Fruit fly (Drosophila melanogaster): ENCODE results near the gene Drsl3.

Gene Drsl3

dm6 chr3L:3319992-3320732 is 5.4 kb downstream of the Drsl3 start (continued):
- TF ChIP-seq Fer2 (tag; optimal IDR thresholded peaks at IDR 0.05) (no peak), HLH3B (GFP tag; IDR thresholded peaks at IDR 0.05) (no peak), CG14667 (GFP tag; IDR thresholded peaks at IDR 0.05) (no peak), Bdp1 (GFP tag; optimal IDR thresholded peaks at IDR 0.05) (no peak), CG34376 (GFP tag; optimal IDR thresholded peaks at IDR 0.05) (peak; percentile 47), eyg (GFP tag; optimal IDR thresholded peaks at IDR 0.05) (no peak), stc (GFP tag; IDR thresholded peaks at IDR 0.05) (peak; percentile 13; the same call in 1 of the 2 replicates), CG10979 (tag; optimal IDR thresholded peaks at IDR 0.05) (peak; percentile 6), tna (GFP tag; IDR thresholded peaks at IDR 0.05; ENCODE audit: partially characterized antibody) (no peak), nau (GFP tag; optimal IDR thresholded peaks at IDR 0.05) (no peak), Antp (GFP tag; optimal IDR thresholded peaks at IDR 0.05) (peak; percentile 34), ase (GFP tag; IDR thresholded peaks at IDR 0.05) (no peak), zf30C (GFP tag; optimal IDR thresholded peaks at IDR 0.05) (no peak), lmd (GFP tag; IDR thresholded peaks at IDR 0.05) (peak; percentile 19; the same call in 1 of the 2 replicates), CG9215 (GFP tag; IDR thresholded peaks at IDR 0.05) (no peak), eve (GFP tag; optimal IDR thresholded peaks at IDR 0.05) (no peak), dpn (GFP tag; optimal IDR thresholded peaks at IDR 0.05) (peak; percentile 6 to 33), ara (GFP tag; IDR thresholded peaks at IDR 0.05) (peak; percentile 26; the same call in 1 of the 2 replicates), CG11398 (GFP tag; optimal IDR thresholded peaks at IDR 0.05) (no peak), ato (GFP tag; IDR thresholded peaks at IDR 0.05; ENCODE audit: partially characterized antibody) (no peak), BtbVII (GFP tag; optimal IDR thresholded peaks at IDR 0.05) (no peak), Dip2 (GFP tag; IDR thresholded peaks at IDR 0.05) (no peak), Dbx (GFP tag; IDR thresholded peaks at IDR 0.05) (no peak), vfl (GFP tag; optimal IDR thresholded peaks at IDR 0.05) (no peak), CG17802 (tag; optimal IDR thresholded peaks at IDR 0.05) (no peak), sd (tag; optimal IDR thresholded peaks at IDR 0.05) (peak; percentile 92), Ssrp (tag; optimal IDR thresholded peaks at IDR 0.05) (no peak), inv (GFP tag; IDR thresholded peaks at IDR 0.05; ENCODE audit: partially characterized antibody) (no peak), CG1233 (GFP tag; optimal IDR thresholded peaks at IDR 0.05) (no peak), Ada2b (GFP tag; IDR thresholded peaks at IDR 0.05) (0 out of 2 replicates have a peak, but pooled peaks have one; percentile 19), CG16813 (GFP tag; IDR thresholded peaks at IDR 0.05; ENCODE audit: partially characterized antibody) (no peak), CG17385 (GFP tag; optimal IDR thresholded peaks at IDR 0.05) (peak; percentile 38), CG8924 (tag; optimal IDR thresholded peaks at IDR 0.05) (peak; percentile 12), CG3407 (GFP tag; optimal IDR thresholded peaks at IDR 0.05) (no peak), BEAF-32 (GFP tag; optimal IDR thresholded peaks at IDR 0.05) (no peak), CG1647 (GFP tag; optimal IDR thresholded peaks at IDR 0.05) (peak; percentile 17), CG9727 (GFP tag; optimal IDR thresholded peaks at IDR 0.05) (no peak), HmgD (GFP tag; optimal IDR thresholded peaks at IDR 0.05) (no peak), scrt (GFP tag; optimal IDR thresholded peaks at IDR 0.05) (no peak), otp (GFP tag; IDR thresholded peaks at IDR 0.05) (no peak), dmrt11E (tag; optimal IDR thresholded peaks at IDR 0.05) (no peak), chif (GFP tag; optimal IDR thresholded peaks at IDR 0.05) (no peak), Scr (GFP tag; IDR thresholded peaks at IDR 0.05; ENCODE audit: partially characterized antibody) (no peak), Six4 (GFP tag; optimal IDR thresholded peaks at IDR 0.05) (no peak), CG4820 (GFP tag; optimal IDR thresholded peaks at IDR 0.05) (peak; percentile 2), Taf1 (GFP tag; IDR thresholded peaks at IDR 0.05) (0 out of 2 replicates have a peak, but pooled peaks have one; percentile 21), CG17328 (GFP tag; IDR thresholded peaks at IDR 0.05) (no peak), Awh (GFP tag; IDR thresholded peaks at IDR 0.05) (no peak), CG7987 (GFP tag; optimal IDR thresholded peaks at IDR 0.05) (no peak), pnt (GFP tag; optimal IDR thresholded peaks at IDR 0.05) (peak; percentile 1)
